Fruit fly (Drosophila melanogaster) S2 (cell line): ENCODE results near the gene Nek2.

ENCODE experiments used
- CG8478 ChIP-seq: fragments of >200 bp; optimal IDR thresholded peaks from 2 replicates; lab custom pipeline; 2018
- CTCF ChIP-seq, 2 experiments: fragments of >200 bp; optimal IDR thresholded peaks; 2 replicates each; lab custom pipeline; 2018

DNA sequence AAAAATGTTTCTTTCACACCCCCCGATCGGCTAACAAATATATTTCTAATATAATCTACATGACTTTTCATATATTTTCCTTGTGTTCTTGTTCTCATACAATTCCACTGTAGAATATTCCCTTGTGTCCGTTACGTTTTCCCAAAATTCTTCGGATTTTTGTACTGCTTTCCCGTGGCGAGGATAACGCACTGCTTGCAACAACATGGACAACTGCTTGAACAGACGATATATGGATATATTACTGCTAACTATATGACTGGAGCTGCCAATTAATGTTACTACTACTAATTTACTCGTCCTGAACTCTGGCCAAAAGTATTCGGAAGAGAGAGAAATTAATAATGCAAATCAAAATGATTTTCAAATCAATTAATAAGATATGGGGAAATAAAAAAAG, 33.5 kb upstream of the Nek2 start:
- TF ChIP-seq CG8478 (lab: Kevin White, UChicago) (no peak), CTCF (optimal IDR thresholded peaks at IDR 0.05; lab: Kevin White, UChicago) (no peak)
